Fruit fly (Drosophila melanogaster): ENCODE data around the gene Tsp3A.

The Tsp3A gene

DNA sequence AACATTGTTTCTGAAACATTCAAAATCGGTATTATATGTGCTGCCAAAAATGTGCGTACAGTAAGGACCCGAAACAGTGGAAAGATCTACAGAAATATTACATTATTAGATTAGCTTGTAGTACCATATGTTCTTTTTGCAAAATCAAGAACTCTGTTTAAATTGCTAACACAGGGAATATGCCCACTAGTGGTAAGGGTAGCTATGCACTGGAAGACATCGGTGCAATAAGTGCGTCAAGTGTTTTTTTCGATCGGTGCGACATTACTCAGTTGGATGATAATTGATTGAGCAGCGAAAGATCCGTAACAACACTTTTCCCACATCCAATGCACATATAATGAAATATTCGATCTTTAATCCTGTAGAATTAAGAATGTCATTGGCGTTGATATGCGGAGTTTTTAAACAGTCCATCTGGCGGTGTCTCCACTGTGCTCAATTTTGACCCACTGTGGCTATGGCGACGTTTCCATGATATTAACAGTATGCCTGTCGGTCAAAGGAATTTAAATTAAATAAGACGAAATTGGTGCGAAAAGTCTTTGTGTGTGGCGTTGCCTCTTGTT, 15.6 kb upstream of the Tsp3A start (continued):
- no peak for TF ChIP-seq Gug (GFP tag; IDR thresholded peaks at IDR 0.05)
- TF ChIP-seq salr (GFP tag; optimal IDR thresholded peaks at IDR 0.05): no peak
- TF ChIP-seq CG3032 (tag; optimal IDR thresholded peaks at IDR 0.05): no peak
- TF ChIP-seq fd59A (GFP tag; optimal IDR thresholded peaks at IDR 0.05): no peak
- TF ChIP-seq ss (GFP tag; optimal IDR thresholded peaks at IDR 0.05): no peak
- no peak for TF ChIP-seq fd85E (GFP tag; optimal IDR thresholded peaks at IDR 0.05)
- TF ChIP-seq topi (GFP tag; optimal IDR thresholded peaks at IDR 0.05): peak; percentile 43
- peak; percentile 10 for TF ChIP-seq CG34406 (GFP tag; optimal IDR thresholded peaks at IDR 0.05)
- TF ChIP-seq dac (GFP tag; optimal IDR thresholded peaks at IDR 0.05): no peak
- no peak for TF ChIP-seq acj6 (GFP tag; optimal IDR thresholded peaks at IDR 0.05)
- peak; percentile 38 for TF ChIP-seq pdm3 (GFP tag; optimal IDR thresholded peaks at IDR 0.05)
- TF ChIP-seq vri (GFP tag; optimal IDR thresholded peaks at IDR 0.05): peak; percentile 15
- TF ChIP-seq Met (GFP tag; optimal IDR thresholded peaks at IDR 0.05): no peak
- TF ChIP-seq achi (GFP tag; optimal IDR thresholded peaks at IDR 0.05): peak; percentile 3
- TF ChIP-seq cyc (GFP tag; optimal IDR thresholded peaks at IDR 0.05): peak; percentile 26
- TF ChIP-seq CG1621 (tag; optimal IDR thresholded peaks at IDR 0.05): no peak
- TF ChIP-seq CG6276 (GFP tag; optimal IDR thresholded peaks at IDR 0.05): peak; percentile 3
- TF ChIP-seq Eip75B (GFP tag; optimal IDR thresholded peaks at IDR 0.05): no peak
- TF ChIP-seq Hr39 (GFP tag; optimal IDR thresholded peaks at IDR 0.05): peak; percentile 49
- no peak for TF ChIP-seq CG8632 (GFP tag; optimal IDR thresholded peaks at IDR 0.05)
- TF ChIP-seq Sox102F (GFP tag; optimal IDR thresholded peaks at IDR 0.05): no peak
- TF ChIP-seq Hr38 (GFP tag; optimal IDR thresholded peaks at IDR 0.05): no peak
- TF ChIP-seq Eip93F (GFP tag; optimal IDR thresholded peaks at IDR 0.05): no peak
- no peak for TF ChIP-seq Hr4 (GFP tag; optimal IDR thresholded peaks at IDR 0.05)
- TF ChIP-seq Ets21C (GFP tag; optimal IDR thresholded peaks at IDR 0.05): no peak

DNA sequence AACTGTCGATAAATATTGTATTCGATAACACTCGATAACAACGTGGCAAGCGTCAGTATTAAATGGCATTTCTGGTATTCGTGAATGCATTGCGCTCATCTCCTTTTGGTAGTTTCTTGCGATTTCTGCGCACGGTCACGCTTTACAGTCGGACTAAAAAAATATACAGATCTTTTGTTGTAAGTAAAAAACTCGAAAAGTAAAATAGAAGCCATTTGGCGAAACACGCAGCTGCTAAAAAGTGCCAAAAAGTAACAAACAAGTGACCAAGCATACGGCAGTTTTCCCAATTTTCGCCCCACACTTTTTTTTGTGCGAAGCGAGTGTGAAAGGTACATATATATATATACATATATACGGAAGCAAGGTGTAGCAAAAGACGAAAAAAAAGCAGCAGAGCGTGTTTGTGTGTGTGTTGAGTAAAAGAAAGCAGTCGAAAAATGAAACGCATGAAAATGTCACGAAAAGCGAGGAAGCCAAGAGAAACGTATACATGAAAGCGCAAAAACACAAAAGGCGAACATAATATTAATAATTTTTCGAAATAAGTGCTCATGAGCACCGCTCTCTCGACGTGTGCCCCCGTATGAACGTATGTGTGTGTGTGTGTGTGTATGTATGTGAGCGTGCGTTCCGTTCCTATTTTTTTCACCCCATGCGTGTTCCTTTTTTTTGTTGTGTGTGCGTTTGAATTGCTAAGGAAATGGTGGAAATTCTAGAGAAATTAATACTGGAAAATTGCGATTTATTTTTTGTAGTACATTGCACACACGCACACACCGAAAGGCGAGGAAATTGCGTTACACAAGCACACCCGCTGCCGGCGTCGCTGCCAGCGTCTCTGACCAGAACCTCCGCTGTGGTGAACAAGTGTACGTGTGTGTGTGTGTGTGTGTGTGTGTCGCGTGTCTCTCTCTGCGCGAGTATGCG, 14.6 kb upstream of the Tsp3A start, which contains the start of gene sgg:
Gene sgg, plus strand, starts transcription at position 106 of the 930 bp plus-strand sequence.
- TF ChIP-seq ss (GFP tag; optimal IDR thresholded peaks at IDR 0.05): peak in 1 of 2 experiments; percentile 21
- TF ChIP-seq achi (GFP tag; optimal IDR thresholded peaks at IDR 0.05): no peak
- 0 out of 2 replicates have a peak, but pooled peaks have one; percentile 27 for TF ChIP-seq CG15336 (GFP tag; IDR thresholded peaks at IDR 0.05)
- no peak for TF ChIP-seq Ets96B (tag; optimal IDR thresholded peaks at IDR 0.05)
- TF ChIP-seq CG8319 (GFP tag; optimal IDR thresholded peaks at IDR 0.05): no peak
- TF ChIP-seq Eip78C (GFP tag): peak; percentile 71
- no peak for TF ChIP-seq CG9139 (GFP tag; optimal IDR thresholded peaks at IDR 0.05)
- no peak for TF ChIP-seq Smox (GFP tag; optimal IDR thresholded peaks at IDR 0.05)
- no peak for TF ChIP-seq fd85E (GFP tag; optimal IDR thresholded peaks at IDR 0.05)
- no peak for TF ChIP-seq vri (GFP tag; optimal IDR thresholded peaks at IDR 0.05)
- TF ChIP-seq eg (GFP tag; IDR thresholded peaks at IDR 0.05): no peak
- peak; percentile 9 for TF ChIP-seq CG3032 (tag; optimal IDR thresholded peaks at IDR 0.05)
- TF ChIP-seq dsx (GFP tag; optimal IDR thresholded peaks at IDR 0.05; ENCODE audit: poor library complexity, severe bottlenecking): no peak
- peak; percentile 21 for TF ChIP-seq net (GFP tag; optimal IDR thresholded peaks at IDR 0.05)

DNA sequence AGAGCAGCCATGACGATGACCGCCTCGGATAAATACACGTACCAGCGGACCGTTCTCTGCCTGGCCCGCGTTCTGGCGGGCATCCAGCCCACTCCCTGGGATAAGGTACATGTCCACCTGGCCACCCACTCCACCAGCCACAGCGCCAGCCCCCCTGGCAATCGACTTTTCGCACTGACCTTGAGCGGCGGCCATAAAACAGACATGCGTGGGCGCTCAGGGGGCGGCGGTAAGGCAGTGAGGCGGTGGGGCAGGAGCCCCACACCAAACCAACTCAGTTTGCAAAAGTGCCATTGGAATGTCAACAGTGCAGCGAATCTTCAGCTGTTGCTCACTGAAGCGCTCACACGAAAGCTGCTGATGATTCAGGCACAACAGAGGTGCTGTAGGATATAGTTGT, 5.5 kb upstream of the Tsp3A start:
- TF ChIP-seq CG3919 (GFP tag; optimal IDR thresholded peaks at IDR 0.05) (no peak), Lpt (GFP tag; optimal IDR thresholded peaks at IDR 0.05) (no peak), CG11902 (GFP tag; optimal IDR thresholded peaks at IDR 0.05) (no peak), CG8119 (GFP tag; IDR thresholded peaks at IDR 0.05) (no peak), CG7368 (GFP tag; optimal IDR thresholded peaks at IDR 0.05) (no peak), Hr38 (GFP tag; optimal IDR thresholded peaks at IDR 0.05) (no peak), Eip78C (GFP tag) (no peak)
